Fruit fly (Drosophila melanogaster): ENCODE results near the gene CG15262.

Gene CG15262

DNA sequence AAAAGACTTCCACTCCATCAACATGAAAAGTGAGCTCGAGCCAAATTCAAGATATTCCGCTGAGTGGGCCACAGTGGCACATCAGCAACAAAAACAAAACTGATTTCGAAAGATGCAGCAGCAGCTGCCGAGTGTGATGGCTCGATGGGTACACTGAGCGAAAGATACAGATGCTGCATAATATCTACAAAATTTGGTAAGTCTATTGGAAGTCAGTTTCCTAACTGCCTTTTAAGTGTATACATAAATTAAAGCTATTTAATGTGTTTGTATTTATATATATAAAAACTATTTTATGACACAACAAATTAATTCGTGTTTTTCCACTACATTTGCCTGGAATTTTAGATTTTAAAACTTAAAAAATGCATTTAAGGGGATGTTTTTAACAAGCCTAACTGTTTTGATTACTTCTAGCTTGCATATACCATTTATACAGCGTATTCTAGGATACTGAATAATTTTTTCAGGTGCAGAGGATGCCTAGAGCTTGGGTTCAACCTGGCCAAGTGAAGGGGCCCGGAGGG, 45.8 kb downstream of the CG15262 start:
- no peak for TF ChIP-seq pan (optimal IDR thresholded peaks at IDR 0.05)
- TF ChIP-seq usp (GFP tag; optimal IDR thresholded peaks at IDR 0.05): no peak
- TF ChIP-seq CG8478 (optimal IDR thresholded peaks at IDR 0.05): no peak
- TF ChIP-seq EcR (GFP tag; optimal IDR thresholded peaks at IDR 0.05): no peak
- TF ChIP-seq Dll (optimal IDR thresholded peaks at IDR 0.05): no peak
- no peak for TF ChIP-seq psq (optimal IDR thresholded peaks at IDR 0.05)

DNA sequence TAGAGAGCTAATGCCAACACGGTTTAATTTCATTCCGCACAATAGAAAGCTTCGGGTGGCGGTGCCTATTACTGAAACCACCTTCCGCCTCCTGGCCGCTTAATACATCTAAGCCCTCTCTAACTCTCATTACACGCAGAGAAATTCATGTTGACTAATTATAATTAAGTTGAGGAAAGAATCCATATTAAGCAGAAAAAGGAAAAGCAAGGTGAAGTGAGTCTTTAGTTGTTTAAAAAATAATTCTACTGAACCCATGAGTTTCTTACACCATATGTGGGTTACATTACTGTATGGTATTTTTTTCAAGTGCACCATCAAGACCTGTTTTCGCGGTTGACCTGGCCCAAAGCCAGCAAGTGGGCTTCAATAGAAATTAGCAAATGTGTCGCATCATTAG, 47.7 kb downstream of the CG15262 start:
- no peak for TF ChIP-seq psq (optimal IDR thresholded peaks at IDR 0.05)
- no peak for TF ChIP-seq usp (GFP tag; optimal IDR thresholded peaks at IDR 0.05)
- TF ChIP-seq EcR (GFP tag; optimal IDR thresholded peaks at IDR 0.05): no peak
